Worm (Caenorhabditis elegans) whole organism, L2 larva: Measurements from ENCODE around the gene cyp-13A8.

Experiments
- ceh-82 ChIP-seq: fragments of 150-350 bp; optimal IDR thresholded peaks from 2 replicates; lab custom pipeline; 2014; ENCODE audit warnings: missing biosample characterization, missing genetic modification characterization
- elt-3 ChIP-seq: sonication (generic microtip); optimal IDR thresholded peaks from 2 replicates; lab custom pipeline; 2017; ENCODE audit warnings: missing biosample characterization, missing genetic modification characterization
- lin-39 ChIP-seq: fragments of 150-350 bp; optimal IDR thresholded peaks from 2 replicates; lab custom pipeline; 2014; ENCODE audit warnings: missing biosample characterization, missing genetic modification reagents, missing genetic modification characterization
- nhr-23 ChIP-seq: fragments of 150-350 bp; optimal IDR thresholded peaks from 2 replicates; lab custom pipeline; 2014; ENCODE audit warnings: missing biosample characterization, missing genetic modification reagents, missing genetic modification characterization
- nhr-77 ChIP-seq: fragments of 150-350 bp; optimal IDR thresholded peaks from 2 replicates; lab custom pipeline; 2014; ENCODE audit warnings: missing biosample characterization, missing genetic modification characterization
- unc-55 ChIP-seq: fragments of 150-350 bp; sonication (generic microtip); optimal IDR thresholded peaks from 3 replicates; lab custom pipeline; 2014; ENCODE audit warnings: missing biosample characterization, missing genetic modification reagents, missing genetic modification characterization

ce11 chrII:9807519-9807972 lies at the start of gene cyp-13A8:
- TF ChIP-seq nhr-77 (tag; lab: Kevin White, UChicago) (no peak), lin-39 (tag; lab: Kevin White, UChicago) (no peak), ceh-82 (no peak), nhr-23 (tag; lab: Kevin White, UChicago) (no peak), unc-55 (GFP tag; lab: Kevin White, UChicago) (no peak), elt-3 (no peak)
